Fruit fly (Drosophila melanogaster) whole organism, embryonic: ENCODE measurements around the gene Pdcd4.

Experiments used
- Aef1 ChIP-seq: fragments of 200-800 bp; sonication (Bioruptor generic); IDR thresholded peaks from 3 replicates; pipeline ENCODE4 v1.3.6; 2022; ENCODE audit warnings: missing biosample characterization, missing genetic modification characterization
- B-H1 ChIP-seq: fragments of 200-800 bp; sonication (Bioruptor generic); IDR thresholded peaks from 3 replicates; pipeline ENCODE4 v1.3.6; 2022; ENCODE audit warnings: missing biosample characterization, missing genetic modification characterization
- CG10366 ChIP-seq: fragments of 200-800 bp; sonication (Bioruptor generic); IDR thresholded peaks from 2 replicates; pipeline ENCODE4 v1.3.6; 2022; ENCODE audit warnings: missing biosample characterization, missing genetic modification characterization
- CG10462 ChIP-seq: fragments of 200-800 bp; sonication (Bioruptor generic); optimal IDR thresholded peaks from 2 replicates; lab custom pipeline; 2016; ENCODE audit warnings: missing biosample characterization, missing genetic modification characterization
- CG10543 ChIP-seq: fragments of 200-800 bp; sonication (Bioruptor generic); optimal IDR thresholded peaks from 3 replicates; lab custom pipeline; 2017; ENCODE audit warnings: missing biosample characterization, mild to moderate bottlenecking, missing genetic modification characterization, moderate library complexity
- CG10959 ChIP-seq: fragments of 200-800 bp; sonication (Bioruptor generic); IDR thresholded peaks from 2 replicates; pipeline ENCODE4 v1.3.6; 2022; ENCODE audit warnings: missing biosample characterization, missing genetic modification characterization
- CG12299 ChIP-seq: fragments of 200-800 bp; sonication (Bioruptor generic); optimal IDR thresholded peaks from 2 replicates; lab custom pipeline; 2018; ENCODE audit warnings: missing biosample characterization, mild to moderate bottlenecking, missing genetic modification characterization
- CG12659 ChIP-seq: fragments of 200-800 bp; sonication (Bioruptor generic); optimal IDR thresholded peaks from 3 replicates; lab custom pipeline; 2017; ENCODE audit warnings: mild to moderate bottlenecking, missing biosample characterization, missing genetic modification reagents, missing genetic modification characterization
- CG14014 ChIP-seq: fragments of 200-800 bp; sonication (Bioruptor generic); IDR thresholded peaks from 2 replicates; pipeline ENCODE4 v1.3.6; 2022; ENCODE audit warnings: missing biosample characterization, missing genetic modification characterization
- CG14441 ChIP-seq: fragments of 200-800 bp; sonication (Bioruptor generic); IDR thresholded peaks from 2 replicates; pipeline ENCODE4 v1.3.6; 2022; ENCODE audit warnings: missing biosample characterization, missing genetic modification characterization
- CG14860 ChIP-seq: fragments of 200-800 bp; sonication (Bioruptor generic); IDR thresholded peaks from 3 replicates; pipeline ENCODE4 v1.3.6; 2022; ENCODE audit warnings: missing biosample characterization, missing genetic modification characterization; ENCODE audit not compliant: partially characterized antibody
- CG15601 ChIP-seq: fragments of 200-800 bp; sonication (Bioruptor generic); optimal IDR thresholded peaks from 3 replicates; lab custom pipeline; 2019; ENCODE audit warnings: missing biosample characterization, mild to moderate bottlenecking, missing genetic modification characterization, moderate library complexity
- CG16813 ChIP-seq: fragments of 200-800 bp; sonication (Bioruptor generic); IDR thresholded peaks from 3 replicates; pipeline ENCODE4 v1.3.6; 2022; ENCODE audit warnings: missing biosample characterization, missing genetic modification characterization; ENCODE audit not compliant: partially characterized antibody
- CG1792 ChIP-seq: fragments of 200-800 bp; sonication (Bioruptor generic); optimal IDR thresholded peaks from 2 replicates; lab custom pipeline; 2016; ENCODE audit warnings: missing biosample characterization, missing genetic modification characterization
- CG31388 ChIP-seq: fragments of 200-800 bp; sonication (Bioruptor generic); optimal IDR thresholded peaks from 2 replicates; lab custom pipeline; 2016; ENCODE audit warnings: missing biosample characterization, missing genetic modification characterization
- CG32772 ChIP-seq: fragments of 200-800 bp; sonication (Bioruptor generic); IDR thresholded peaks from 2 replicates; pipeline ENCODE4 v1.3.6; 2022; ENCODE audit warnings: missing biosample characterization, missing genetic modification characterization
- CG3281 ChIP-seq: fragments of 200-800 bp; sonication (Bioruptor generic); optimal IDR thresholded peaks from 3 replicates; lab custom pipeline; 2017; ENCODE audit warnings: missing biosample characterization, mild to moderate bottlenecking, missing genetic modification characterization
- CG6689 ChIP-seq: fragments of 200-800 bp; sonication (Bioruptor generic); IDR thresholded peaks from 2 replicates; pipeline ENCODE4 v1.3.6; 2022; ENCODE audit warnings: missing biosample characterization, missing genetic modification characterization
- CG6854 ChIP-seq: fragments of 200-800 bp; sonication (Bioruptor generic); optimal IDR thresholded peaks from 3 replicates; lab custom pipeline; 2017; ENCODE audit warnings: missing biosample characterization, mild to moderate bottlenecking, missing genetic modification characterization
- CG7928 ChIP-seq: fragments of 200-800 bp; sonication (Bioruptor generic); optimal IDR thresholded peaks from 2 replicates; lab custom pipeline; 2017; ENCODE audit warnings: missing biosample characterization, mild to moderate bottlenecking, missing genetic modification characterization
- D19B ChIP-seq: fragments of 200-800 bp; sonication (Bioruptor generic); optimal IDR thresholded peaks from 2 replicates; lab custom pipeline; 2017; ENCODE audit warnings: missing biosample characterization, mild to moderate bottlenecking, missing genetic modification characterization
- Drgx ChIP-seq: fragments of 200-800 bp; sonication (Bioruptor generic); IDR thresholded peaks from 2 replicates; pipeline ENCODE4 v1.3.6; 2022; ENCODE audit warnings: missing biosample characterization, missing genetic modification characterization
- Hmr ChIP-seq: fragments of 200-800 bp; sonication (Bioruptor generic); optimal IDR thresholded peaks from 3 replicates; lab custom pipeline; 2017; ENCODE audit warnings: mild to moderate bottlenecking, missing biosample characterization, missing genetic modification reagents, missing genetic modification characterization
- MBD-R2 ChIP-seq: fragments of 200-800 bp; sonication (Bioruptor generic); IDR thresholded peaks from 2 replicates; pipeline ENCODE4 v1.3.6; 2022; ENCODE audit warnings: missing biosample characterization, missing genetic modification characterization
- Poxn ChIP-seq: fragments of 200-800 bp; sonication (Bioruptor generic); IDR thresholded peaks from 2 replicates; pipeline ENCODE4 v1.3.6; 2022; ENCODE audit warnings: missing biosample characterization, missing genetic modification characterization
- Ravus ChIP-seq: fragments of 200-800 bp; sonication (Bioruptor generic); IDR thresholded peaks from 2 replicates; pipeline ENCODE4 v1.3.6; 2022; ENCODE audit warnings: missing biosample characterization, missing genetic modification characterization
- Taf1 ChIP-seq: fragments of 200-800 bp; sonication (Bioruptor generic); IDR thresholded peaks from 2 replicates; pipeline ENCODE4 v1.3.6; 2022; ENCODE audit warnings: missing biosample characterization, missing genetic modification characterization
- YL-1 ChIP-seq: fragments of 200-800 bp; sonication (Bioruptor generic); optimal IDR thresholded peaks from 3 replicates; lab custom pipeline; 2017; ENCODE audit warnings: missing biosample characterization, mild to moderate bottlenecking, missing genetic modification characterization
- amos ChIP-seq: fragments of 200-800 bp; sonication (Bioruptor generic); IDR thresholded peaks from 2 replicates; pipeline ENCODE4 v1.3.6; 2022; ENCODE audit warnings: missing biosample characterization, missing genetic modification characterization; ENCODE audit not compliant: partially characterized antibody
- bcd ChIP-seq: fragments of 200-800 bp; sonication (Bioruptor generic); optimal IDR thresholded peaks from 2 replicates; lab custom pipeline; 2017; ENCODE audit warnings: missing biosample characterization, mild to moderate bottlenecking, missing genetic modification characterization
- br ChIP-seq: fragments of >200 bp; optimal IDR thresholded peaks from 2 replicates; lab custom pipeline; 2017
- dan ChIP-seq: fragments of 200-800 bp; sonication (Bioruptor generic); IDR thresholded peaks from 2 replicates; pipeline ENCODE4 v1.3.6; 2022; ENCODE audit warnings: missing biosample characterization, missing genetic modification characterization
- ewg ChIP-seq: fragments of 200-800 bp; sonication (Bioruptor generic); optimal IDR thresholded peaks from 3 replicates; lab custom pipeline; 2017; ENCODE audit warnings: mild to moderate bottlenecking, missing biosample characterization, missing genetic modification reagents, missing genetic modification characterization
- exex ChIP-seq: fragments of 200-800 bp; sonication (Bioruptor generic); optimal IDR thresholded peaks from 4 replicates; lab custom pipeline; 2018; ENCODE audit warnings: missing biosample characterization, mild to moderate bottlenecking, missing genetic modification characterization, moderate library complexity
- gce ChIP-seq: fragments of 200-800 bp; sonication (Bioruptor generic); IDR thresholded peaks from 3 replicates; pipeline ENCODE4 v1.3.6; 2022; ENCODE audit warnings: missing biosample characterization, missing genetic modification characterization
- hkb ChIP-seq, 2 experiments: fragments of 200-800 bp in 1 of 2; fragments of >200 bp in 1 of 2; sonication (Bioruptor generic) in 1 of 2; IDR thresholded peaks in 1 of 2; optimal IDR thresholded peaks in 1 of 2; 2 replicates each; pipeline versions ENCODE4 v1.3.6 to Lab custom; 2017 to 2022; ENCODE audit warnings: missing biosample characterization in 1 of 2, missing genetic modification characterization in 1 of 2
- hth ChIP-seq: fragments of >200 bp; optimal IDR thresholded peaks from 2 replicates; lab custom pipeline; 2017; ENCODE audit warnings: inconsistent platforms
- inv ChIP-seq: fragments of 200-800 bp; sonication (Bioruptor generic); IDR thresholded peaks from 2 replicates; pipeline ENCODE4 v1.3.6; 2022; ENCODE audit warnings: missing biosample characterization, missing genetic modification characterization; ENCODE audit not compliant: partially characterized antibody
- ranshi ChIP-seq: fragments of 200-800 bp; sonication (Bioruptor generic); IDR thresholded peaks from 2 replicates; pipeline ENCODE4 v1.3.6; 2022; ENCODE audit warnings: missing biosample characterization, missing genetic modification characterization
- repo ChIP-seq: fragments of 200-800 bp; sonication (Bioruptor generic); optimal IDR thresholded peaks from 2 replicates; lab custom pipeline; 2016; ENCODE audit warnings: missing biosample characterization, missing genetic modification characterization
- schlank ChIP-seq: fragments of 200-800 bp; sonication (Bioruptor generic); optimal IDR thresholded peaks from 2 replicates; lab custom pipeline; 2018; ENCODE audit warnings: missing biosample characterization, mild to moderate bottlenecking, missing genetic modification characterization
- scrt ChIP-seq: fragments of 200-800 bp; sonication (Bioruptor generic); optimal IDR thresholded peaks from 2 replicates; lab custom pipeline; 2018; ENCODE audit warnings: missing biosample characterization, mild to moderate bottlenecking, missing genetic modification characterization, moderate library complexity
- sisA ChIP-seq: fragments of 200-800 bp; sonication (Bioruptor generic); IDR thresholded peaks from 2 replicates; pipeline ENCODE4 v1.3.6; 2022; ENCODE audit warnings: missing biosample characterization, missing genetic modification characterization
- slbo ChIP-seq: fragments of 200-800 bp; sonication (Bioruptor generic); IDR thresholded peaks from 2 replicates; pipeline ENCODE4 v1.3.6; 2022; ENCODE audit warnings: missing biosample characterization, missing genetic modification characterization
- slou ChIP-seq: fragments of 200-800 bp; sonication (Bioruptor generic); optimal IDR thresholded peaks from 3 replicates; lab custom pipeline; 2016; ENCODE audit warnings: missing biosample characterization, missing genetic modification characterization
- sob ChIP-seq: fragments of 200-800 bp; sonication (Bioruptor generic); IDR thresholded peaks from 2 replicates; pipeline ENCODE4 v1.3.6; 2022; ENCODE audit warnings: missing biosample characterization, missing genetic modification characterization
- stc ChIP-seq: fragments of 200-800 bp; sonication (Bioruptor generic); IDR thresholded peaks from 2 replicates; pipeline ENCODE4 v1.3.6; 2022; ENCODE audit warnings: missing biosample characterization, missing genetic modification characterization
- sug ChIP-seq: fragments of 200-800 bp; optimal IDR thresholded peaks from 2 replicates; lab custom pipeline; 2019; ENCODE audit warnings: missing biosample characterization, mild to moderate bottlenecking, missing genetic modification characterization, moderate library complexity
- tup ChIP-seq: fragments of 200-800 bp; sonication (Bioruptor generic); optimal IDR thresholded peaks from 2 replicates; lab custom pipeline; 2016; ENCODE audit warnings: missing biosample characterization, mild to moderate bottlenecking, missing genetic modification characterization, moderate library complexity
- wdn ChIP-seq: fragments of 200-800 bp; sonication (Bioruptor generic); IDR thresholded peaks from 2 replicates; pipeline ENCODE4 v1.3.6; 2022; ENCODE audit warnings: missing biosample characterization, missing genetic modification characterization
- wor ChIP-seq: fragments of 200-800 bp; sonication (Bioruptor generic); IDR thresholded peaks from 2 replicates; pipeline ENCODE4 v1.3.6; 2022; ENCODE audit warnings: missing biosample characterization, missing genetic modification characterization
- zfh2 ChIP-seq: fragments of 200-800 bp; sonication (Bioruptor generic); optimal IDR thresholded peaks from 2 replicates; lab custom pipeline; 2016; ENCODE audit warnings: missing biosample characterization, missing genetic modification characterization

Pdcd4 gene

dm6 chrX:13744599-13745052, 10.6 kb downstream of the Pdcd4 start, which contains the start of gene Grip91 (continued):
- peak; percentile 26 for TF ChIP-seq sug
- no peak for TF ChIP-seq wor (GFP tag; lab: Robert Waterston, UW)
- TF ChIP-seq sob (GFP tag; lab: Robert Waterston, UW): no peak
- TF ChIP-seq slou (GFP tag; lab: Kevin White, UChicago): no peak
- peak; percentile 74 for TF ChIP-seq CG12659 (GFP tag; lab: Kevin White, UChicago)
- TF ChIP-seq slbo: peak; percentile 21; the same call in 1 of the 2 replicates
- no peak for TF ChIP-seq CG14860 (GFP tag; lab: Robert Waterston, UW)
- TF ChIP-seq Drgx (GFP tag; lab: Robert Waterston, UW): no peak
- TF ChIP-seq wdn (GFP tag; lab: Robert Waterston, UW): no peak
- no peak for TF ChIP-seq B-H1 (GFP tag; lab: Robert Waterston, UW)
- no peak for TF ChIP-seq Ravus (GFP tag; lab: Robert Waterston, UW)
- peak; percentile 95 for TF ChIP-seq hkb (optimal IDR thresholded peaks at IDR 0.05; lab: Kevin White, UChicago)
- TF ChIP-seq hkb (GFP tag; IDR thresholded peaks at IDR 0.05; lab: Robert Waterston, UW): no peak
- TF ChIP-seq D19B (GFP tag; lab: Kevin White, UChicago): no peak
- no peak for TF ChIP-seq CG10959 (GFP tag; lab: Robert Waterston, UW)
- no peak for TF ChIP-seq CG1792 (GFP tag; lab: Kevin White, UChicago)
- 0 out of 2 replicates have a peak, but pooled peaks have one; percentile 24 for TF ChIP-seq inv
- TF ChIP-seq zfh2 (GFP tag; lab: Kevin White, UChicago): peak; percentile 11
- TF ChIP-seq CG12299 (tag; lab: Kevin White, UChicago): no peak
- TF ChIP-seq Poxn (GFP tag; lab: Robert Waterston, UW): no peak
- TF ChIP-seq stc (GFP tag; lab: Robert Waterston, UW): no peak
- no peak for TF ChIP-seq bcd (GFP tag; lab: Kevin White, UChicago)
- TF ChIP-seq ewg (GFP tag; lab: Kevin White, UChicago): no peak
- no peak for TF ChIP-seq CG31388 (GFP tag; lab: Kevin White, UChicago)
- TF ChIP-seq tup (GFP tag; lab: Kevin White, UChicago): no peak
- TF ChIP-seq Hmr (GFP tag; lab: Kevin White, UChicago): peak; percentile 31
- no peak for TF ChIP-seq CG7928 (GFP tag; lab: Kevin White, UChicago)
- no peak for TF ChIP-seq gce (GFP tag; lab: Robert Waterston, UW)
- TF ChIP-seq scrt (GFP tag; lab: Kevin White, UChicago): no peak
- no peak for TF ChIP-seq exex
- no peak for TF ChIP-seq CG6689
- TF ChIP-seq br: no peak
- peak; percentile 45; the same call in 1 of the 3 replicates for TF ChIP-seq CG16813 (GFP tag; lab: Robert Waterston, UW)
- no peak for TF ChIP-seq sisA (GFP tag; lab: Robert Waterston, UW)
- TF ChIP-seq CG10462: no peak
- 0 out of 2 replicates have a peak, but pooled peaks have one; percentile 10 for TF ChIP-seq CG14441 (GFP tag; lab: Robert Waterston, UW)
- TF ChIP-seq CG15601: no peak
- TF ChIP-seq Taf1 (GFP tag; lab: Robert Waterston, UW): no peak
- no peak for TF ChIP-seq ranshi (GFP tag; lab: Robert Waterston, UW)
- no peak for TF ChIP-seq CG10366
- no peak for TF ChIP-seq Aef1 (GFP tag; lab: Robert Waterston, UW)
- TF ChIP-seq MBD-R2 (GFP tag; lab: Robert Waterston, UW): peak; percentile 80
- no peak for TF ChIP-seq schlank (tag; lab: Kevin White, UChicago)
- no peak for TF ChIP-seq CG10543 (GFP tag; lab: Kevin White, UChicago)
- TF ChIP-seq hth (lab: Kevin White, UChicago): no peak
- TF ChIP-seq CG6854 (GFP tag; lab: Kevin White, UChicago): no peak
- TF ChIP-seq CG3281: no peak
- TF ChIP-seq CG14014 (GFP tag; lab: Robert Waterston, UW): no peak
- TF ChIP-seq repo (GFP tag; lab: Kevin White, UChicago): no peak
- no peak; the same call in 1 of the 2 replicates for TF ChIP-seq amos (GFP tag; lab: Robert Waterston, UW)
- no peak for TF ChIP-seq dan (GFP tag; lab: Robert Waterston, UW)
- peak; percentile 79 for TF ChIP-seq YL-1 (GFP tag; lab: Kevin White, UChicago)
- TF ChIP-seq CG32772 (GFP tag; lab: Robert Waterston, UW): no peak
